Fruit fly (Drosophila melanogaster): ENCODE data around the gene CG14050.
A peak's percentile ranks its signal among the peaks of the same experiment; 100 is the strongest.

CG14050 gene

dm6 chrX:2321900-2322555 lies 4.0 kb downstream of the CG14050 start (continued):
- TF ChIP-seq CG10321 (GFP tag; IDR thresholded peaks at IDR 0.05), result no peak
- TF ChIP-seq CG1603 (tag; optimal IDR thresholded peaks at IDR 0.05), result peak; percentile 68
- TF ChIP-seq CG10209 (GFP tag; optimal IDR thresholded peaks at IDR 0.05), result peak; percentile 22
- TF ChIP-seq bbx (GFP tag; IDR thresholded peaks at IDR 0.05; ENCODE audit: partially characterized antibody), result no peak
- TF ChIP-seq p53 (GFP tag; optimal IDR thresholded peaks at IDR 0.05), result no peak
- TF ChIP-seq Awh (GFP tag; IDR thresholded peaks at IDR 0.05), result 0 out of 2 replicates have a peak, but pooled peaks have one; percentile 51
- peak; percentile 47 for TF ChIP-seq shn (GFP tag; optimal IDR thresholded peaks at IDR 0.05)
- no peak for TF ChIP-seq insv (GFP tag; optimal IDR thresholded peaks at IDR 0.05)
- TF ChIP-seq CG14710 (tag; optimal IDR thresholded peaks at IDR 0.05), result no peak
- TF ChIP-seq fd3F (GFP tag; optimal IDR thresholded peaks at IDR 0.05), result peak; percentile 23
- no peak for TF ChIP-seq Six4 (GFP tag; optimal IDR thresholded peaks at IDR 0.05)
- TF ChIP-seq Optix (GFP tag; IDR thresholded peaks at IDR 0.05), result peak; percentile 53; the same call in 1 of the 3 replicates
- no peak for TF ChIP-seq fru (optimal IDR thresholded peaks at IDR 0.05)
- TF ChIP-seq sd (tag; optimal IDR thresholded peaks at IDR 0.05), result no peak
- peak; percentile 49 for TF ChIP-seq CG30403 (GFP tag; optimal IDR thresholded peaks at IDR 0.05)
- TF ChIP-seq CG2120 (GFP tag; optimal IDR thresholded peaks at IDR 0.05), result peak; percentile 77
- peak; percentile 33 for TF ChIP-seq Mes4 (GFP tag; optimal IDR thresholded peaks at IDR 0.05)
- no peak for TF ChIP-seq tup (GFP tag; optimal IDR thresholded peaks at IDR 0.05)
- peak; percentile 61 for TF ChIP-seq CG7839 (tag; optimal IDR thresholded peaks at IDR 0.05)
- peak; percentile 31 for TF ChIP-seq Meics (GFP tag; optimal IDR thresholded peaks at IDR 0.05)
- peak; percentile 12 for TF ChIP-seq Bdp1 (GFP tag; optimal IDR thresholded peaks at IDR 0.05)
- TF ChIP-seq CG7556 (GFP tag; optimal IDR thresholded peaks at IDR 0.05), result peak; percentile 57
- no peak for TF ChIP-seq salm (tag; optimal IDR thresholded peaks at IDR 0.05)
- TF ChIP-seq HHEX (GFP tag; optimal IDR thresholded peaks at IDR 0.05), result peak; percentile 40
- no peak for TF ChIP-seq rib (GFP tag; IDR thresholded peaks at IDR 0.05)
- peak; percentile 57 for TF ChIP-seq chn (GFP tag; optimal IDR thresholded peaks at IDR 0.05)
- peak; percentile 63 for TF ChIP-seq sisA (GFP tag; IDR thresholded peaks at IDR 0.05)
- TF ChIP-seq crp (GFP tag; optimal IDR thresholded peaks at IDR 0.05), result no peak
- no peak for TF ChIP-seq CG8281 (tag; optimal IDR thresholded peaks at IDR 0.05)
- TF ChIP-seq CG30020 (tag; optimal IDR thresholded peaks at IDR 0.05), result no peak
- TF ChIP-seq tll (GFP tag; optimal IDR thresholded peaks at IDR 0.05), result no peak

- TF ChIP-seq tup (GFP tag; optimal IDR thresholded peaks at IDR 0.05) (no peak), Med (GFP tag) (no peak), CG4360 (GFP tag; IDR thresholded peaks at IDR 0.05) (peak; percentile 97), CG2199 (GFP tag; IDR thresholded peaks at IDR 0.05) (0 out of 3 replicates have a peak, but pooled peaks have one; percentile 35), CG11504 (tag; optimal IDR thresholded peaks at IDR 0.05) (no peak)
Measured at dm6 chrX:2320892-2321291, 5.1 kb downstream of the CG14050 start.

dm6 chrX:2319783-2320182 lies 6.2 kb downstream of the CG14050 start:
- TF ChIP-seq dmrt99B (tag; optimal IDR thresholded peaks at IDR 0.05), result no peak
- no peak for TF ChIP-seq CG1024 (GFP tag; IDR thresholded peaks at IDR 0.05)
- no peak for TF ChIP-seq CG3726 (GFP tag; IDR thresholded peaks at IDR 0.05)
- no peak for TF ChIP-seq Antp (GFP tag; optimal IDR thresholded peaks at IDR 0.05)
- no peak for TF ChIP-seq CG31224 (GFP tag; IDR thresholded peaks at IDR 0.05)
- TF ChIP-seq disco-r (GFP tag; optimal IDR thresholded peaks at IDR 0.05), result no peak
- no peak for TF ChIP-seq lbe (GFP tag; optimal IDR thresholded peaks at IDR 0.05)
- no peak for TF ChIP-seq NC2β (GFP tag; optimal IDR thresholded peaks at IDR 0.05)
- no peak for TF ChIP-seq Optix (GFP tag; IDR thresholded peaks at IDR 0.05)
- TF ChIP-seq CG30020 (tag; optimal IDR thresholded peaks at IDR 0.05), result no peak
- TF ChIP-seq Atf3 (GFP tag; optimal IDR thresholded peaks at IDR 0.05), result no peak
- no peak for TF ChIP-seq jing (GFP tag; optimal IDR thresholded peaks at IDR 0.05)
- TF ChIP-seq kni (GFP tag; optimal IDR thresholded peaks at IDR 0.05), result peak; percentile 57
- peak; percentile 95 for TF ChIP-seq pros (GFP tag; optimal IDR thresholded peaks at IDR 0.05)
- no peak for TF ChIP-seq CG12155 (GFP tag; optimal IDR thresholded peaks at IDR 0.05)
- no peak for TF ChIP-seq eyg (GFP tag; optimal IDR thresholded peaks at IDR 0.05)
